Worm (Caenorhabditis elegans) whole organism, L4/young adult: ENCODE results near the gene vdac-1.

Source experiments
- W03F9.2 ChIP-seq: fragments of 150-350 bp; optimal IDR thresholded peaks from 2 replicates; lab custom pipeline; 2014; ENCODE audit warnings: missing biosample characterization, missing genetic modification characterization
- dao-5 ChIP-seq: sonication (generic microtip); optimal IDR thresholded peaks from 2 replicates; lab custom pipeline; 2016; ENCODE audit warnings: missing genotype, missing genetic modification characterization, moderate library complexity, missing compliant biosample characterization
- him-1 ChIP-seq: sonication (generic microtip); optimal IDR thresholded peaks from 2 replicates; lab custom pipeline; 2016; ENCODE audit warnings: missing genotype, missing genetic modification reagents, missing genetic modification characterization, missing compliant biosample characterization

The vdac-1 gene

DNA sequence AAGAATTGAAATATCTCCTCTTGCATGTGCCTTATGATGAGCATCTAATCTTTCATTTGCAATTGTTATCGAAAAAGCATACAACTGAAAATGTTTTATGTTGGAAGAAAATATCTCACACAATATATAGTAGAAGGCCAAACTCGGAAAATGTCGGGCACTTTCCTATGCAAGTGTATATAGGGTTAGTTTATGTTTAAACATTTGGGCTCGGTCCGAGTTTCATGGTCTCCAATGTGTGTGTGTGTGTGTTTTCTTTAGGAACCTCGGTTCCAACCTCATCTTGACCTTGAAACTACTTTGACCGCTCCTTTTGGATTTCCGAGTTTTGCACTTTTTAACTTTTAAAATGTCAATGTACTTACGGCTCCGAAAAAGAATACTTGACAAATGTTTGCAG lies 8.4 kb downstream of the vdac-1 start:
- no peak for TF ChIP-seq dao-5 (tag; lab: Kevin White, UChicago)
- no peak for TF ChIP-seq W03F9.2 (tag; lab: Kevin White, UChicago)
- TF ChIP-seq him-1 (tag; lab: Kevin White, UChicago) = no peak

DNA sequence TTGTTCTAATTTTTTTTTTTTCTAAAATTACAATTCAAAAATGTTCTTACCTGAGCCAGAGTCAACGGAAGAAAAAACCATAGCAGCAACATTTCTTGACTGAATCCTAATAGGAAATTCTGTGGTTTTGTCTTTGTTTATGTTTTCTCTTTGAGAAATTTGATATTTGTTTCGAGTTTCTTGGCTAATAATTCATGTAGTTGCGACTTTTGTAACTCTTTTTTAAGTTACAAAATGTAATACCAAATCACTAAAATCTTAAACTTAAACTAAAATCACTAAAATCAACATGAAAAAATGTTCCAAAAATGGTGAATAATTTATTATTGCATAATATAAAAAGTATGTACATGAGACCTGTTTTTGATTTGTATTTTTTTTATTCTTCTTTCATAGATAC lies 9.9 kb downstream of the vdac-1 start, which contains the start of gene egas-4:
Gene egas-4 (minus strand): TSS at position 101 of the 400 bp plus-strand sequence.
- TF ChIP-seq dao-5 (tag; lab: Kevin White, UChicago) = no peak
- TF ChIP-seq him-1 (tag; lab: Kevin White, UChicago) = no peak
- no peak for TF ChIP-seq W03F9.2 (tag; lab: Kevin White, UChicago)

DNA sequence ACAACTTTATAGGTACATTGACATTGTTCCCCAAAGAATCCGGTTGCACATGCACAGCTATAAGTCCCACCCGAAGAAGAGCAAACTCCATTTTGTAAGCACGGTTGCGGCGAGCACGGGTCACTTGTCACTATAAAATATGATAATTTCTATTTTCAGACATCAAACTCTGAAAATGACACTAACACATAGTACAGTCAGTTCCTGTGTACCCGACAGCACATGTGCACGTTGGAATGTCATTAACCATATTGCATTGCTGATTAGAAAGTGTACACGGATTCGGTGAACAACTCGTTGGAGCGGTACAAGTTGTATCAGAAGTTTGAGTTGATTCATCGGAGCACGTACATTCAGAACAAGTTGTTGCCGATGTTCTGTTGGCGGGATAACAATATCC lies 10.5 kb downstream of the vdac-1 start:
- no peak for TF ChIP-seq dao-5 (tag; lab: Kevin White, UChicago)
- TF ChIP-seq W03F9.2 (tag; lab: Kevin White, UChicago) = no peak
- no peak for TF ChIP-seq him-1 (tag; lab: Kevin White, UChicago)

DNA sequence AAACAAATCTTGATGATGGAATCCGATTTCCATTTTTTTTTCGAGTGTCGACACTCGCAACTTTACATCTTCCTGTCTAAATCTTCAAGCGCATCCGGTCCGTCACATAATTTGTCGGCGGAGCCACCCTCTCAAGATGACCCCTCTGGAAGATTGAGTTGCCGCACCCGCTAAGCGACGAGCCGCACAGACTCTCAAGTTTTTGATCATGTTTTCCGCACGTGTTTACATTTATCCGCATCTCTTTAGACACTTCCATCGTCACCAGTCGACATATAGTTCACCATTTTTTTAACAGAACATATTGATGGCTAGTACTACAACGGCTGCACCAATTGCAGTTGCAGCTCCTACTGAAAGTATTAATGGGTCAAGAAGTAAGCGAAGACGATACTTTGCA lies 16.2 kb downstream of the vdac-1 start, which contains the start of gene F55G1.1:
Gene F55G1.1 (plus strand): TSS at position 301 of the 400 bp plus-strand sequence.
- no peak for TF ChIP-seq W03F9.2 (tag; lab: Kevin White, UChicago)

DNA sequence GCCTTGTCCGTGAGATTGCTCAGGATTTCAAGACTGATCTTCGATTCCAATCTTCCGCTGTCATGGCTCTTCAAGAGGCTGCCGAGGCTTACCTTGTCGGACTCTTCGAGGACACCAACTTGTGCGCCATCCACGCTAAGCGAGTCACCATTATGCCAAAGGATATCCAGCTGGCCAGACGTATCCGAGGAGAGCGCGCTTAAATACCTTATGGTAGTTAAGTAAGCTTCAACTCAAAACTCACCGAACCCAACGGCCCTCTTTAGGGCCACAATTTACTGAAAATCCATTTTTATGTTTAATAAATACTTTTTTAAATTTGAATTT lies 19.3 kb downstream of the vdac-1 start:
- TF ChIP-seq him-1 (tag; lab: Kevin White, UChicago) = no peak
- TF ChIP-seq W03F9.2 (tag; lab: Kevin White, UChicago) = no peak
- no peak for TF ChIP-seq dao-5 (tag; lab: Kevin White, UChicago)

DNA sequence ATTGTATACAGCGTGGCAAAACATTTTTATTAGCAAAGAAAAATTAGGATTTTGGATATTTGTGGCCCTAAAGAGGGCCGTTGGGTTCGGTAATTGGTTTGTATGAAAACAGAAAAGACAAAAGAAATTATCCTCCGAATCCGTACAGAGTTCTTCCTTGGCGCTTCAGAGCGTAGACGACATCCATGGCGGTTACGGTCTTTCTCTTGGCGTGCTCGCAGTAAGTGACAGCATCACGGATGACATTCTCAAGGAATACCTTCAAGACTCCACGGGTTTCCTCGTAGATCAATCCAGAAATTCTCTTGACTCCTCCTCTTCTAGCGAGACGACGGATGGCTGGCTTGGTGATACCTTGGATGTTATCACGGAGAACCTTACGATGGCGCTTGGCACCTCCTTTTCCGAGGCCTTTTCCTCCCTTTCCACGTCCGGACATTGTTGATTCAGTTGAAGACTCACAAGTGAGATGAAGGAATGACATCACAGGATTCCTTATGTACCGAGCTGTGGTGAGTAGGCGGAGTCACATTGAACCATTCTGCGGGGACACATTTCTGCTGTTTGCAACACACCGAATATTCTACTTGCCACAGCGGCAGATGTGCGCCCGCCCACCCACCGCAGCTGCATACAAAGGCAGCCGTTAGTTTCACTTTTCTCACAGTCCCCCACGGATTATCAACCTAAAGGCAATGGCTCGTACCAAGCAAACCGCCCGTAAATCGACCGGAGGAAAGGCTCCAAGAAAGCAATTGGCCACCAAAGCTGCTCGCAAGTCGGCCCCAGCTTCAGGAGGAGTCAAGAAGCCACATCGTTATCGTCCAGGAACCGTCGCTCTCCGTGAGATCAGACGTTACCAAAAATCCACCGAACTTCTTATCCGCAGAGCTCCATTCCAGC lies 19.9 kb downstream of the vdac-1 start, which contains the start of the genes his-60 and his-59:
Gene his-60 (minus strand): TSS at position 439 of the 903 bp plus-strand sequence.
Gene his-59 (plus strand): TSS at position 696 of the 903 bp plus-strand sequence.
- TF ChIP-seq dao-5 (tag; lab: Kevin White, UChicago) = peak; percentile 12
- no peak for TF ChIP-seq him-1 (tag; lab: Kevin White, UChicago)

DNA sequence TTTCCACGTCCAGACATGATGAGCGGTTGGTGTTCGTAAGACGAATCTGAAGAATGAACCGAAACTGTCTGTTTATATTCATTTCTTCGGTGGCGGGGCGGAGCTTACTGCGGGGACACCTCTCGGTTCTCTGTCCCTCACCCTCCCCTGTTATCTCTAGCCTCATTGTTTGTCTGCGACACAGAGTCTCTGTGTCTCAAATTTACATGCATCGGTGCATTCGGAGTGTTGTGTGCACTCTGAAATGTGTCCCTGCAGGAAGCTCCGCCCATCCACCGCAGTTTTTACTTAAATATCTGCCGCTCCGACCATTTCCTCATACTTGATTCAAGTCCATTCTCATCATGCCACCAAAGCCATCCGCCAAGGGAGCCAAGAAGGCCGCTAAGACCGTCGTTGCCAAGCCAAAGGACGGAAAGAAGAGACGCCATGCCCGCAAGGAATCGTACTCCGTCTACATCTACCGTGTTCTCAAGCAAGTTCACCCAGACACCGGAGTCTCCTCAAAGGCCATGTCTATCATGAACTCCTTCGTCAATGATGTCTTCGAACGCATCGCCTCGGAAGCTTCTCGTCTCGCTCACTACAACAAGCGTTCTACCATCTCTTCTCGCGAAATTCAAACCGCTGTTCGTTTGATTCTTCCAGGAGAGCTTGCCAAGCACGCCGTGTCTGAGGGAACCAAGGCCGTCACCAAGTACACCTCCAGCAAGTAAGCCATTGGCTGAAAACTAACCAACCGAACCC lies 21.3 kb downstream of the vdac-1 start, which contains the start of the genes his-61 and his-62:
Gene his-61 (minus strand): TSS at position 17 of the 747 bp plus-strand sequence.
Gene his-62 (plus strand): TSS at position 345 of the 747 bp plus-strand sequence.
- TF ChIP-seq dao-5 (tag; lab: Kevin White, UChicago) = no peak
- TF ChIP-seq W03F9.2 (tag; lab: Kevin White, UChicago) = no peak
- TF ChIP-seq him-1 (tag; lab: Kevin White, UChicago) = no peak

DNA sequence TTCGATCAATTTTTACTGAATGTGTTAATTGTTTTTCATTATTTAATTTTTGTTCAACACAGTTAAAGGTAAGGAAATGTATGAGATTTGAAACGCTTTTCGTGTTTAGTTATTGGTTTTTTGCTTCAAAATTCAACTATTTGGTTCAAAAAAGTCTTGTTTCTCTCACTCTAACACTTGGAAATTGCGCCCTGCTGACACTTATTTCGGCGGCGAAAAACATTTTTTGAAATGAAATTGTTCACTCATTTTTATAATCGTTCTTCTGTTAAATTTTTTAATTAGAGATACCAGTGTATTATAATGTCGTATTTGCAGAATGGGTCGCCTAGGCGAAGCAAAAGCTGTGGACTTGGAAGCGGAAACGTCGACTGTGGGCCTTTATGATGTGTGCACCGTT lies 29.6 kb downstream of the vdac-1 start, which contains the start of gene rod-1:
Gene rod-1 (plus strand): TSS at position 319 of the 400 bp plus-strand sequence.
- no peak for TF ChIP-seq him-1 (tag; lab: Kevin White, UChicago)
- no peak for TF ChIP-seq dao-5 (tag; lab: Kevin White, UChicago)
- TF ChIP-seq W03F9.2 (tag; lab: Kevin White, UChicago) = no peak

DNA sequence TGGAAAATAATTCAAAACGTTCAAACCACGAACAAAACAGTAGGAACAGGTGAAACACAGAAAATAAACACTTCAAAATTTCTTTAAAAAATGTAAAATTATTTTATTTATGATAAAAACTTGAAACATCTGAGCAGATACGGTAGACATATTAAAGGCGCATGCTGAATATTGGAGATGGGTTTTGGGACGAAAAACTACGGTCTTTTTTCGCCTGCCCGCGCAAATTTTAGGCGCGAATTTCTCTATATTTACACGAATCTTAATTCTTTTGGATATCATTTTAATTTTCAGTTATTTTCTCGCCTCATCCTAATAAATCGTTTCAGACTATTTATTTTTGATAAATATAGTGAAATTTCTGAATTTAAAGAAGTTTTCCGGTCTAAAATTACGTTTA lies 30.0 kb downstream of the vdac-1 start:
- TF ChIP-seq him-1 (tag; lab: Kevin White, UChicago) (no peak), W03F9.2 (tag; lab: Kevin White, UChicago) (no peak), dao-5 (tag; lab: Kevin White, UChicago) (no peak)

DNA sequence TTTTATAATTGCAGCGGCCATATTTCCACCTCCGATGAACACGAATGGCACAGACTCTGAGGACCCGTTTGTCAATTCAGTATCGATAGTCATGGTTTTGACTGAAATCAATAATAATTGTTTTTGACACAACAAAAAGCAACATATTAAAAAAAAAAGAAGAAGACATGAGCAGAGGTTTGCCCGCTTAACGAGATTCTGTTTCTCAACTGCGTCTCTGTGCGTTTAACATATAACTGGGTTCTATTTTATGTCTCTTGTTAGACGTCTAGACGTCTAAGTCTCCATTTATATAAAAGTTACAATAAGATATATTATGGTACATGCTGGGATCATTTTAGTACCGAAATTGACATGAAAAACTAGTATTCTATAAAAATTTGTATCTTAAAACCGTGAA lies 30.5 kb downstream of the vdac-1 start, which contains the start of gene pycr-4:
Gene pycr-4 (minus strand): TSS at position 101 of the 400 bp plus-strand sequence.
- no peak for TF ChIP-seq him-1 (tag; lab: Kevin White, UChicago)
- TF ChIP-seq W03F9.2 (tag; lab: Kevin White, UChicago) = no peak
- no peak for TF ChIP-seq dao-5 (tag; lab: Kevin White, UChicago)

DNA sequence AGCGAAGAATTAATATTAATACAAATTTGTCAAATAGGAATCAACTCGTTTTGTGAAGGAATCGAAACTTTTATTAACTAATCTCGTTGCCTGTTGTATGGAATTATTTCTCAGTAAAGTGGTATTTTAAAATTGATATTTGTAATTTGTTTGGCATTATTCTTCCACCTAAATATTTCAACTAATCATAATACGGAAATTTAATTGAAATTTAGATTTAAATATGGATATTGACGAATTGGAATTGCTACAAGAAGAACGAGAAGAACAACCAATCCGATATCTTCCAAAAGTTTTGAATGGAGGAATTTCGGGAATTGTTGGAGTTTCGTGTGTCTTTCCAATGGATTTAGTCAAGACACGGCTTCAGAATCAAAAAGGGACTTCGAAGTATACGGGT lies 32.9 kb downstream of the vdac-1 start, which contains the start of gene slc-25A18.2:
Gene slc-25A18.2 (plus strand): TSS at position 216 of the 400 bp plus-strand sequence.
- TF ChIP-seq dao-5 (tag; lab: Kevin White, UChicago) = no peak
- TF ChIP-seq him-1 (tag; lab: Kevin White, UChicago) = no peak
- no peak for TF ChIP-seq W03F9.2 (tag; lab: Kevin White, UChicago)

DNA sequence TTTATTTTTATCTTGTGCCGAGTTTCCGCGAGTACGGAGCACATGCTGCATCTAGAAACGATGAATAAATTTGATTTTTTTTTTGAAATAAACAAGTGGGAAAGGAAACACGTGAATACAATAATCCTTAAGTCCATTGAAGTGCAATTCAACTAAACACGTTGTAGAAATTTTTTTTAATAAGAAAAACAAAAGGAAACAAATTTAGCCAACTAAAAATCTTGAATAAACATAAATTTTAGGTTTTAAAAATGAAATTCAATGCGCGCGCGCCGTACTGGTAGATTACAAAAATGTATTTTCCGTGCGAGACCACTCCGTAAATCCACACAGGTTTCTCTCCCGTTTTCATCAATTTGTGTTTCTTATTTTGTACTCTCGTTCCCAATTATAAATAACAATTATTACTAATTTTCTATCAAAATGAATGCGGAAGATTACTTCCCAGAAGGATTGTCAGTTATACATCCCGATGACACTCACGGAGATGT lies 34.5 kb downstream of the vdac-1 start, which contains the start of the genes plk-3 and F55G1.6:
Gene plk-3 (minus strand): TSS at position 51 of the 491 bp plus-strand sequence.
Gene F55G1.6 (plus strand): TSS at position 359 of the 491 bp plus-strand sequence.
- TF ChIP-seq dao-5 (tag; lab: Kevin White, UChicago) = no peak
